Fruit fly (Drosophila melanogaster) whole organism, embryonic: Measurements from ENCODE around the gene nompC.

Source experiments
- Adf1 ChIP-seq: fragments of 200-800 bp; sonication (Bioruptor generic); IDR thresholded peaks from 2 replicates; pipeline ENCODE4 v1.3.6; 2022; ENCODE audit warnings: missing biosample characterization, missing genetic modification characterization
- CG10209 ChIP-seq: fragments of 200-800 bp; sonication (Bioruptor generic); optimal IDR thresholded peaks from 3 replicates; lab custom pipeline; 2017; ENCODE audit warnings: missing biosample characterization, mild to moderate bottlenecking, missing genetic modification characterization, missing genetic modification reagents
- CG1024 ChIP-seq: fragments of 200-800 bp; sonication (Bioruptor generic); IDR thresholded peaks from 2 replicates; pipeline ENCODE4 v1.3.6; 2022; ENCODE audit warnings: missing biosample characterization, missing genetic modification characterization
- CG10543 ChIP-seq: fragments of 200-800 bp; sonication (Bioruptor generic); optimal IDR thresholded peaks from 3 replicates; lab custom pipeline; 2017; ENCODE audit warnings: missing biosample characterization, mild to moderate bottlenecking, missing genetic modification characterization, moderate library complexity
- CG11398 ChIP-seq: fragments of 200-800 bp; sonication (Bioruptor generic); optimal IDR thresholded peaks from 2 replicates; lab custom pipeline; 2016; ENCODE audit warnings: missing biosample characterization, missing genetic modification characterization
- CG11560 ChIP-seq: fragments of 200-800 bp; sonication (Bioruptor generic); IDR thresholded peaks from 3 replicates; pipeline ENCODE4 v1.3.6; 2022; ENCODE audit warnings: missing biosample characterization, missing genetic modification characterization
- CG11696 ChIP-seq: fragments of 200-800 bp; sonication (Bioruptor generic); IDR thresholded peaks from 2 replicates; pipeline ENCODE4 v1.3.6; 2022; ENCODE audit warnings: missing biosample characterization, missing genetic modification characterization
- CG12155 ChIP-seq: fragments of 200-800 bp; sonication (Bioruptor generic); optimal IDR thresholded peaks from 3 replicates; lab custom pipeline; 2016; ENCODE audit warnings: missing biosample characterization, missing genetic modification characterization
- CG12219 ChIP-seq: fragments of 200-800 bp; sonication (Bioruptor generic); optimal IDR thresholded peaks from 3 replicates; lab custom pipeline; 2018; ENCODE audit warnings: missing biosample characterization, mild to moderate bottlenecking, missing genetic modification characterization
- CG15601 ChIP-seq: fragments of 200-800 bp; sonication (Bioruptor generic); optimal IDR thresholded peaks from 3 replicates; lab custom pipeline; 2019; ENCODE audit warnings: missing biosample characterization, mild to moderate bottlenecking, missing genetic modification characterization, moderate library complexity
- CG1647 ChIP-seq: fragments of 200-800 bp; sonication (Bioruptor generic); optimal IDR thresholded peaks from 3 replicates; lab custom pipeline; 2016; ENCODE audit warnings: missing biosample characterization, missing genetic modification characterization
- CG17802 ChIP-seq: fragments of 200-800 bp; sonication (Bioruptor generic); optimal IDR thresholded peaks from 2 replicates; lab custom pipeline; 2018; ENCODE audit warnings: missing biosample characterization, mild to moderate bottlenecking, missing genetic modification characterization, moderate library complexity
- CG1792 ChIP-seq: fragments of 200-800 bp; sonication (Bioruptor generic); optimal IDR thresholded peaks from 2 replicates; lab custom pipeline; 2016; ENCODE audit warnings: missing biosample characterization, missing genetic modification characterization
- CG2116 ChIP-seq: fragments of 200-800 bp; sonication (Bioruptor generic); optimal IDR thresholded peaks from 3 replicates; lab custom pipeline; 2018; ENCODE audit warnings: missing biosample characterization, mild to moderate bottlenecking, missing genetic modification characterization
- CG2129 ChIP-seq: fragments of 200-800 bp; sonication (Bioruptor generic); IDR thresholded peaks from 2 replicates; pipeline ENCODE4 v1.3.6; 2022; ENCODE audit warnings: missing biosample characterization, missing genetic modification characterization; ENCODE audit not compliant: partially characterized antibody
- CG4707 ChIP-seq: fragments of 200-800 bp; sonication (Bioruptor generic); optimal IDR thresholded peaks from 2 replicates; lab custom pipeline; 2018; ENCODE audit warnings: missing biosample characterization, mild to moderate bottlenecking, missing genetic modification characterization, moderate library complexity
- CG6689 ChIP-seq: fragments of 200-800 bp; sonication (Bioruptor generic); IDR thresholded peaks from 2 replicates; pipeline ENCODE4 v1.3.6; 2022; ENCODE audit warnings: missing biosample characterization, missing genetic modification characterization
- CG6765 ChIP-seq: fragments of 200-800 bp; sonication (Bioruptor generic); optimal IDR thresholded peaks from 3 replicates; lab custom pipeline; 2017; ENCODE audit warnings: missing biosample characterization, mild to moderate bottlenecking, missing genetic modification characterization
- CG6813 ChIP-seq: fragments of 200-800 bp; sonication (Bioruptor generic); optimal IDR thresholded peaks from 2 replicates; lab custom pipeline; 2017; ENCODE audit warnings: missing biosample characterization, missing genetic modification characterization, mild to moderate bottlenecking, moderate library complexity, missing genetic modification reagents
- CG7786 ChIP-seq: fragments of 200-800 bp; sonication (Bioruptor generic); optimal IDR thresholded peaks from 2 replicates; lab custom pipeline; 2016; ENCODE audit warnings: missing biosample characterization, missing genetic modification characterization
- CG8765 ChIP-seq: fragments of 200-800 bp; sonication (Bioruptor generic); IDR thresholded peaks from 2 replicates; pipeline ENCODE4 v1.3.6; 2022; ENCODE audit warnings: missing biosample characterization, missing genetic modification characterization
- CTCF ChIP-seq: fragments of 200-800 bp; sonication (Bioruptor generic); optimal IDR thresholded peaks from 2 replicates; lab custom pipeline; 2017; ENCODE audit warnings: missing biosample characterization, mild to moderate bottlenecking, missing genetic modification characterization, moderate library complexity
- Ets97D ChIP-seq: fragments of 200-800 bp; sonication (Bioruptor generic); optimal IDR thresholded peaks from 3 replicates; lab custom pipeline; 2016; ENCODE audit warnings: missing biosample characterization, missing genetic modification characterization
- GATAe ChIP-seq: fragments of 200-800 bp; sonication (Bioruptor generic); conservative IDR thresholded peaks from 2 replicates; pipeline ENCODE4 v1.3.6; 2022; ENCODE audit warnings: missing biosample characterization, missing genetic modification characterization
- HHEX ChIP-seq: fragments of 200-800 bp; sonication (Bioruptor generic); optimal IDR thresholded peaks from 3 replicates; lab custom pipeline; 2017; ENCODE audit warnings: missing biosample characterization, mild to moderate bottlenecking, missing genetic modification characterization, missing genetic modification reagents
- Hr39 ChIP-seq: fragments of >200 bp; optimal IDR thresholded peaks from 2 replicates; lab custom pipeline; 2017
- Lpt ChIP-seq: fragments of >200 bp; optimal IDR thresholded peaks from 2 replicates; lab custom pipeline; 2018; ENCODE audit warnings: missing biosample characterization, missing genetic modification characterization
- MTF-1 ChIP-seq: fragments of 200-800 bp; sonication (Bioruptor generic); optimal IDR thresholded peaks from 2 replicates; lab custom pipeline; 2018; ENCODE audit warnings: missing biosample characterization, mild to moderate bottlenecking, missing genetic modification characterization, borderline replicate concordance
- Sin3A ChIP-seq: fragments of >200 bp; optimal IDR thresholded peaks from 2 replicates; lab custom pipeline; 2018
- Sox100B ChIP-seq: fragments of 200-800 bp; sonication (Bioruptor generic); optimal IDR thresholded peaks from 3 replicates; lab custom pipeline; 2018; ENCODE audit warnings: missing biosample characterization, mild to moderate bottlenecking, missing genetic modification characterization
- az2 ChIP-seq: fragments of 200-800 bp; sonication (Bioruptor generic); optimal IDR thresholded peaks from 3 replicates; lab custom pipeline; 2016; ENCODE audit warnings: missing biosample characterization, missing genetic modification characterization
- btn ChIP-seq: fragments of 200-800 bp; sonication (Bioruptor generic); optimal IDR thresholded peaks from 2 replicates; lab custom pipeline; 2016; ENCODE audit warnings: missing biosample characterization, missing genetic modification characterization
- chif ChIP-seq, 2 experiments: fragments of 200-800 bp; sonication (Bioruptor generic); optimal IDR thresholded peaks; 3 replicates each; lab custom pipeline; 2016; ENCODE audit warnings: missing biosample characterization in 2 of 2, missing genetic modification characterization in 2 of 2
- chm ChIP-seq: fragments of 200-800 bp; sonication (Bioruptor generic); IDR thresholded peaks from 2 replicates; pipeline ENCODE4 v1.3.6; 2022; ENCODE audit warnings: missing biosample characterization, missing genetic modification characterization
- esg ChIP-seq: fragments of 200-800 bp; sonication (Bioruptor generic); conservative IDR thresholded peaks from 2 replicates; pipeline ENCODE4 v1.3.6; 2022; ENCODE audit warnings: missing biosample characterization, missing genetic modification characterization
- ewg ChIP-seq: fragments of 200-800 bp; sonication (Bioruptor generic); optimal IDR thresholded peaks from 3 replicates; lab custom pipeline; 2017; ENCODE audit warnings: mild to moderate bottlenecking, missing biosample characterization, missing genetic modification reagents, missing genetic modification characterization
- exex ChIP-seq: fragments of 200-800 bp; sonication (Bioruptor generic); optimal IDR thresholded peaks from 4 replicates; lab custom pipeline; 2018; ENCODE audit warnings: missing biosample characterization, mild to moderate bottlenecking, missing genetic modification characterization, moderate library complexity
- insv ChIP-seq, 2 experiments: fragments of 200-800 bp; sonication (Bioruptor generic); optimal IDR thresholded peaks; 3 replicates each; lab custom pipeline; 2016 to 2018; ENCODE audit warnings: missing biosample characterization in 2 of 2, missing genetic modification characterization in 2 of 2
- knrl ChIP-seq: fragments of 200-800 bp; sonication (Bioruptor generic); IDR thresholded peaks from 3 replicates; pipeline ENCODE4 v1.3.6; 2022; ENCODE audit warnings: missing biosample characterization, missing genetic modification characterization; ENCODE audit not compliant: partially characterized antibody
- lilli ChIP-seq: fragments of 200-800 bp; sonication (Bioruptor generic); optimal IDR thresholded peaks from 3 replicates; lab custom pipeline; 2016; ENCODE audit warnings: missing biosample characterization, missing genetic modification characterization
- nerfin-1 ChIP-seq: fragments of 200-800 bp; sonication (Bioruptor generic); optimal IDR thresholded peaks from 3 replicates; lab custom pipeline; 2019; ENCODE audit warnings: missing biosample characterization, mild to moderate bottlenecking, missing genetic modification characterization, moderate library complexity
- nerfin-2 ChIP-seq: fragments of 200-800 bp; sonication (Bioruptor generic); IDR thresholded peaks from 2 replicates; pipeline ENCODE4 v1.3.6; 2022; ENCODE audit warnings: missing biosample characterization, missing genetic modification characterization; ENCODE audit not compliant: partially characterized antibody
- otp ChIP-seq: fragments of 200-800 bp; sonication (Bioruptor generic); IDR thresholded peaks from 3 replicates; pipeline ENCODE4, ENCODE4 v1.3.6; 2022; ENCODE audit warnings: missing biosample characterization, missing genetic modification characterization
- pnt ChIP-seq: fragments of 200-800 bp; sonication (Bioruptor generic); optimal IDR thresholded peaks from 3 replicates; lab custom pipeline; 2016; ENCODE audit warnings: missing biosample characterization, missing genetic modification characterization
- pros ChIP-seq: fragments of 200-800 bp; sonication (Bioruptor generic); optimal IDR thresholded peaks from 3 replicates; lab custom pipeline; 2019; ENCODE audit warnings: missing biosample characterization, mild to moderate bottlenecking, missing genetic modification characterization, moderate library complexity
- sisA ChIP-seq: fragments of 200-800 bp; sonication (Bioruptor generic); IDR thresholded peaks from 2 replicates; pipeline ENCODE4 v1.3.6; 2022; ENCODE audit warnings: missing biosample characterization, missing genetic modification characterization
- so ChIP-seq: fragments of 200-800 bp; sonication (Bioruptor generic); IDR thresholded peaks from 3 replicates; pipeline ENCODE4 v1.3.6; 2022; ENCODE audit warnings: missing biosample characterization, missing genetic modification characterization
- tin ChIP-seq: fragments of 200-800 bp; sonication (Bioruptor generic); optimal IDR thresholded peaks from 3 replicates; lab custom pipeline; 2016; ENCODE audit warnings: missing biosample characterization, missing genetic modification characterization
- wdn ChIP-seq: fragments of 200-800 bp; sonication (Bioruptor generic); IDR thresholded peaks from 2 replicates; pipeline ENCODE4 v1.3.6; 2022; ENCODE audit warnings: missing biosample characterization, missing genetic modification characterization
- wek ChIP-seq: fragments of 200-800 bp; sonication (Bioruptor generic); optimal IDR thresholded peaks from 3 replicates; lab custom pipeline; 2018; ENCODE audit warnings: missing biosample characterization, mild to moderate bottlenecking, missing genetic modification characterization, moderate library complexity
- wor ChIP-seq: fragments of 200-800 bp; sonication (Bioruptor generic); IDR thresholded peaks from 2 replicates; pipeline ENCODE4 v1.3.6; 2022; ENCODE audit warnings: missing biosample characterization, missing genetic modification characterization

Gene nompC

DNA sequence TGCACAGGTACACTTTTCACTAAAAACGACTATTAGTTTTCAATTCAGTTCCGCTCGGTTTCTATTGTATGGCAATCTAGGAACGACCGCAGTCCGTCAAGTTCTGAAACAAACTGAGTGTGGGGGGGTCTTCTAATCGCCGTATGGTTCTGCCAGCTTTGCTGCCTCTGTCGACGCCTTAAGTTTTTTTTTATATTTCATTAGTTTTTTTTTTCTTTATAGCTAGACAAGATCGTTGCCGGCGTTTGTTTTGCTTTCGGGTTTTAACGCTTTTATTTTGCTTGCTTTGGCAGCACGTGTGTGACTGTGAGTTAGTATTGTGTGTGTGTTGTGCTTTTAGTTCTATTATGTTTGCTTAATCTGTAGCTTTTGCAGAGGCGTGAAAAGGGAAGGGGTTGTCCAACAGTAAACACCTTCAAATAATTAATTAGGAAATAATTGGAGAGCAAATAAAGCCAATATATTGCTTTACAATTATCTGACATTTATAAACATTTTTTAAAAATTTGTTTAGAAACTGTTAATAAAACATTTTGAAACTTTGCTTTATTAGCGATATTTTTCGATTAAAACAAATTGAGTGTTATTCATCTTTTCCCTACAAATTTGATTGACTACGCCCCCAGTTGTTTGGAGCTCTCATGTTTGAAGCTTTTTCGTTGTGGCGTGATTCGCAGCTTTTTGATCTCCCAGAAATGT lies 3.7 kb upstream of the nompC start, which contains the start of gene Acsf2 (continued):
- TF ChIP-seq CG1647, result peak; percentile 91
- TF ChIP-seq CG6813 (GFP tag; lab: Kevin White, UChicago), result peak; percentile 92
- no peak for TF ChIP-seq Sin3A
- TF ChIP-seq pnt, result peak; percentile 80
- peak; percentile 98 for TF ChIP-seq CG7786
- TF ChIP-seq CTCF (GFP tag; lab: Kevin White, UChicago), result peak; percentile 21
- TF ChIP-seq CG10209 (GFP tag; lab: Kevin White, UChicago), result peak; percentile 96
- peak; percentile 87 for TF ChIP-seq Sox100B
- TF ChIP-seq CG6689, result peak; percentile 95
- peak; percentile 8 for TF ChIP-seq CG17802 (tag; lab: Kevin White, UChicago)
- TF ChIP-seq az2 (GFP tag; lab: Kevin White, UChicago), result peak; percentile 80
- peak; percentile 24 to 56 for TF ChIP-seq insv (GFP tag; optimal IDR thresholded peaks at IDR 0.05; lab: Kevin White, UChicago)
- peak; percentile 77 for TF ChIP-seq nerfin-1 (tag; lab: Kevin White, UChicago)
- peak; percentile 85 for TF ChIP-seq tin
- no peak for TF ChIP-seq btn
- TF ChIP-seq HHEX (GFP tag; lab: Kevin White, UChicago), result peak; percentile 97
- peak; percentile 85 for TF ChIP-seq CG11398 (GFP tag; lab: Kevin White, UChicago)
- peak; percentile 76 for TF ChIP-seq wor (GFP tag; lab: Robert Waterston, UW)
- no peak for TF ChIP-seq CG1024 (GFP tag; lab: Robert Waterston, UW)
- no peak for TF ChIP-seq nerfin-2 (GFP tag; lab: Robert Waterston, UW)
- TF ChIP-seq CG12155 (GFP tag; lab: Kevin White, UChicago), result peak; percentile 97
- peak; percentile 73 for TF ChIP-seq Ets97D
- peak; percentile 59 for TF ChIP-seq ewg (GFP tag; lab: Kevin White, UChicago)
- TF ChIP-seq CG6765 (GFP tag; lab: Kevin White, UChicago), result peak; percentile 95
- TF ChIP-seq pros (GFP tag; lab: Kevin White, UChicago), result no peak
- peak; percentile 25 for TF ChIP-seq CG15601 (tag; lab: Kevin White, UChicago)
- peak; percentile 93 for TF ChIP-seq exex (tag; lab: Kevin White, UChicago)
- TF ChIP-seq Hr39 (lab: Kevin White, UChicago), result no peak
- peak; percentile 93 for TF ChIP-seq esg
- peak; percentile 90 for TF ChIP-seq CG1792 (GFP tag; lab: Kevin White, UChicago)
- peak; percentile 91 for TF ChIP-seq CG11560 (tag; lab: Robert Waterston, UW)
- TF ChIP-seq Lpt (GFP tag; lab: Kevin White, UChicago), result no peak
- TF ChIP-seq sisA (GFP tag; lab: Robert Waterston, UW), result peak; percentile 79
- TF ChIP-seq so (GFP tag; lab: Robert Waterston, UW), result peak; percentile 95
- peak; percentile 98 for TF ChIP-seq lilli
- peak; percentile 93 for TF ChIP-seq GATAe (GFP tag; lab: Robert Waterston, UW)
- peak; percentile 43; the same call in 1 of the 2 replicates for TF ChIP-seq chm
- peak; percentile 95 for TF ChIP-seq wdn (GFP tag; lab: Robert Waterston, UW)
- peak; percentile 5 for TF ChIP-seq wek (GFP tag; lab: Kevin White, UChicago)
- peak; percentile 82 to 95 for TF ChIP-seq chif (GFP tag; optimal IDR thresholded peaks at IDR 0.05; lab: Kevin White, UChicago)
- TF ChIP-seq knrl, result no peak
- TF ChIP-seq otp, result peak; percentile 73
- TF ChIP-seq MTF-1 (GFP tag; lab: Kevin White, UChicago), result peak; percentile 45
- peak; percentile 97 for TF ChIP-seq CG10543 (GFP tag; lab: Kevin White, UChicago)
- TF ChIP-seq CG12219, result peak; percentile 85
- TF ChIP-seq CG2116 (GFP tag; lab: Kevin White, UChicago), result peak; percentile 65
- peak; percentile 96 for TF ChIP-seq Adf1 (GFP tag; lab: Robert Waterston, UW)
- TF ChIP-seq CG11696, result peak; percentile 84
- no peak for TF ChIP-seq CG4707
- no peak for TF ChIP-seq CG2129 (GFP tag; lab: Robert Waterston, UW)
- TF ChIP-seq CG8765 (GFP tag; lab: Robert Waterston, UW), result peak; percentile 89; the same call in 1 of the 2 replicates
